Worm (Caenorhabditis elegans) whole organism, young adult: Measurements from ENCODE around the gene best-9.
"Not testable (repeated sequence)": the region's sequence is repeated elsewhere in the genome, so short reads cannot be mapped to it uniquely, and the experiment has no call there.

Source experiments
- B0336.3 ChIP-seq: fragments of 200-800 bp; sonication (Bioruptor generic); IDR thresholded peaks from 2 replicates; pipeline ENCODE4 v1.3.6; 2022; ENCODE audit warnings: missing genetic modification characterization, missing compliant biosample characterization
- F57C9.4 ChIP-seq: sonication (generic microtip); optimal IDR thresholded peaks from 2 replicates; lab custom pipeline; 2017; ENCODE audit warnings: mild to moderate bottlenecking, missing genetic modification characterization, missing compliant biosample characterization
- ZK185.1 ChIP-seq: sonication (generic microtip); optimal IDR thresholded peaks from 2 replicates; lab custom pipeline; 2016; ENCODE audit warnings: mild to moderate bottlenecking, missing genetic modification characterization, missing compliant biosample characterization; ENCODE audit not compliant: poor library complexity, severe bottlenecking
- attf-3 ChIP-seq: fragments of 200-800 bp; sonication (Bioruptor generic); conservative IDR thresholded peaks from 2 replicates; pipeline ENCODE4 v1.3.6; 2022; ENCODE audit warnings: missing genetic modification reagents, missing genetic modification characterization, missing compliant biosample characterization
- bed-1 ChIP-seq: fragments of 200-800 bp; sonication (Bioruptor generic); IDR thresholded peaks from 2 replicates; pipeline ENCODE4 v1.3.6; 2022; ENCODE audit warnings: missing genetic modification reagents, missing genetic modification characterization, missing compliant biosample characterization
- cebp-1 ChIP-seq, 2 experiments: fragments of 200-800 bp in 1 of 2; sonication (Bioruptor generic) in 1 of 2; sonication (generic microtip) in 1 of 2; IDR thresholded peaks in 1 of 2; optimal IDR thresholded peaks in 1 of 2; 2 replicates each; pipeline versions ENCODE4 v1.3.6 to Lab custom; 2017 to 2022; ENCODE audit warnings: missing compliant biosample characterization in 2 of 2, missing genetic modification characterization in 2 of 2, mild to moderate bottlenecking in 1 of 2, missing genetic modification reagents in 1 of 2, moderate library complexity in 1 of 2
- ceh-27 ChIP-seq: fragments of 200-800 bp; sonication (Bioruptor generic); optimal IDR thresholded peaks from 2 replicates; lab custom pipeline; 2018; ENCODE audit warnings: mild to moderate bottlenecking, missing genetic modification characterization, moderate library complexity, missing compliant biosample characterization
- die-1 ChIP-seq: sonication (generic microtip); optimal IDR thresholded peaks from 2 replicates; lab custom pipeline; 2016; ENCODE audit warnings: missing genotype, mild to moderate bottlenecking, missing genetic modification characterization, missing compliant biosample characterization
- dpff-1 ChIP-seq: sonication (generic microtip); optimal IDR thresholded peaks from 2 replicates; lab custom pipeline; 2017; ENCODE audit warnings: mild to moderate bottlenecking, missing genetic modification characterization, missing compliant biosample characterization
- hmg-1.2 ChIP-seq: fragments of 200-800 bp; sonication (Bioruptor generic); IDR thresholded peaks from 2 replicates; pipeline ENCODE4 v1.3.6; 2022; ENCODE audit warnings: missing genetic modification reagents, missing genetic modification characterization, missing compliant biosample characterization
- hrde-1 ChIP-seq: sonication (generic microtip); optimal IDR thresholded peaks from 2 replicates; lab custom pipeline; 2016; ENCODE audit warnings: missing genetic modification characterization, mild to moderate bottlenecking, missing compliant biosample characterization, moderate library complexity, missing genotype, missing genetic modification reagents, borderline replicate concordance
- lin-26 ChIP-seq: fragments of 200-800 bp; sonication (Bioruptor generic); IDR thresholded peaks from 2 replicates; pipeline ENCODE4 v1.3.6; 2022; ENCODE audit warnings: missing genetic modification reagents, missing genetic modification characterization, missing compliant biosample characterization
- lin-35 ChIP-seq, 3 experiments: fragments of 150-350 bp in 2 of 3; sonication (generic microtip) in 1 of 3; optimal IDR thresholded peaks; 2 replicates each; lab custom pipeline; 2014 to 2018; ENCODE audit warnings: missing biosample characterization in 3 of 3, missing genetic modification characterization in 3 of 3, missing genetic modification reagents in 3 of 3
- lsl-1 ChIP-seq: fragments of 200-800 bp; sonication (Bioruptor generic); optimal IDR thresholded peaks from 2 replicates; lab custom pipeline; 2018; ENCODE audit warnings: mild to moderate bottlenecking, missing genetic modification characterization, moderate library complexity, missing compliant biosample characterization
- madf-3 ChIP-seq: fragments of 200-800 bp; sonication (Bioruptor generic); IDR thresholded peaks from 2 replicates; pipeline ENCODE4 v1.3.6; 2022; ENCODE audit warnings: missing genetic modification reagents, missing genetic modification characterization, missing compliant biosample characterization
- madf-6 ChIP-seq: fragments of 200-800 bp; sonication (Bioruptor generic); IDR thresholded peaks from 2 replicates; pipeline ENCODE4 v1.3.6; 2022; ENCODE audit warnings: missing genetic modification reagents, missing genetic modification characterization, missing compliant biosample characterization
- madf-8 ChIP-seq: fragments of 200-800 bp; sonication (Bioruptor generic); conservative IDR thresholded peaks from 2 replicates; pipeline ENCODE4 v1.3.6; 2022; ENCODE audit warnings: missing genetic modification reagents, missing genetic modification characterization, missing compliant biosample characterization
- nfyb-1 ChIP-seq: fragments of 200-800 bp; sonication (Bioruptor generic); IDR thresholded peaks from 2 replicates; pipeline ENCODE4 v1.3.6; 2022; ENCODE audit warnings: missing genetic modification reagents, missing genetic modification characterization, missing compliant biosample characterization
- nhr-27 ChIP-seq: fragments of 200-800 bp; sonication (Bioruptor generic); optimal IDR thresholded peaks from 2 replicates; lab custom pipeline; 2018; ENCODE audit warnings: mild to moderate bottlenecking, missing genetic modification characterization, moderate library complexity, missing compliant biosample characterization
- nhr-80 ChIP-seq: sonication (generic microtip); optimal IDR thresholded peaks from 2 replicates; lab custom pipeline; 2016; ENCODE audit warnings: missing genetic modification characterization, missing compliant biosample characterization
- sea-2 ChIP-seq: fragments of 200-800 bp; sonication (Bioruptor generic); IDR thresholded peaks from 2 replicates; pipeline ENCODE4 v1.3.6; 2022; ENCODE audit warnings: missing genetic modification characterization, missing compliant biosample characterization
- snpc-4 ChIP-seq, 5 experiments: fragments of 150-350 bp in 1 of 5; sonication (generic microtip) in 4 of 5; optimal IDR thresholded peaks; 2 replicates each; lab custom pipeline; 2014 to 2018; ENCODE audit warnings: missing genetic modification characterization in 5 of 5, missing biosample characterization in 3 of 5, antibody characterized with exemption in 2 of 5, mild to moderate bottlenecking in 2 of 5, missing compliant biosample characterization in 2 of 5, missing genotype in 2 of 5, moderate library complexity in 2 of 5, missing genetic modification reagents in 1 of 5
- tlf-1 ChIP-seq: fragments of 200-800 bp; sonication (Bioruptor generic); optimal IDR thresholded peaks from 2 replicates; lab custom pipeline; 2018; ENCODE audit warnings: mild to moderate bottlenecking, missing genetic modification characterization, missing compliant biosample characterization
- unc-62 ChIP-seq: fragments of 150-350 bp; optimal IDR thresholded peaks from 2 replicates; lab custom pipeline; 2014; ENCODE audit warnings: missing biosample characterization, missing genetic modification reagents, missing genetic modification characterization
- ztf-6 ChIP-seq: fragments of 200-800 bp; sonication (Bioruptor generic); IDR thresholded peaks from 2 replicates; pipeline ENCODE4 v1.3.6; 2022; ENCODE audit warnings: missing genetic modification reagents, missing genetic modification characterization, missing compliant biosample characterization

The best-9 gene

DNA sequence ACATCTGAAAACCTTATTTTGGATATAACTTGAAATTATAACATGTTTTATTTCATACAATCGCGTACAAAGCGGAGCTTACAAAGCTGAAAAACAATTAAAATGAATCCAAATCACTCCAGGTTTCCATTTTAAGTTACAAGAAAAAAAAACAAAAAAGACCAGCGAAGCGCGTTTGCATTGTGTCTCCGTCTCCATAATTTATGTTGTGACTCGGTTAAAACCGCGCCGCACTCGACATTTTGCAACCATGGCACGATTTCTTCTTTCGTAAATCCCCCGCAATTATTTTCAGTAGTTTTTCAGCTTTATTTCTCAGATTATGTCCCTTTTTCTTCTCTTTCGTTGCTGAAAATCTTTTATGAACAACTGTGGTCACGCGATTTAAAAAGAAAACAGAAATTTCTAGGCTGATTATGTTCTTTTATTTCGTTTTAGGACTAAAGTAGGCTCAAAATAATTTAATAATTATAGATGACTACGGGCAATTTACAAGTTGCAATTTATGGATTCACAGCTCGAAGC is 24.9 kb downstream of the best-9 start, which contains the start of the genes F38A5.2 and dnj-11 (continued):
- TF ChIP-seq sea-2 (no peak), ceh-27 (GFP tag; lab: Kevin White, UChicago) (peak; percentile 73), madf-6 (GFP tag; lab: Robert Waterston, UW) (0 out of 2 replicates have a peak, but pooled peaks have one; percentile 30), nhr-80 (tag; lab: Kevin White, UChicago) (peak; percentile 40), cebp-1 (GFP tag; IDR thresholded peaks at IDR 0.05; lab: Robert Waterston, UW) (no peak), cebp-1 (tag; optimal IDR thresholded peaks at IDR 0.05; lab: Kevin White, UChicago) (peak; percentile 75), lsl-1 (GFP tag; lab: Kevin White, UChicago) (peak; percentile 46), ZK185.1 (tag; lab: Kevin White, UChicago) (peak; percentile 2), tlf-1 (peak; percentile 14), bed-1 (GFP tag; lab: Robert Waterston, UW) (no peak)

DNA sequence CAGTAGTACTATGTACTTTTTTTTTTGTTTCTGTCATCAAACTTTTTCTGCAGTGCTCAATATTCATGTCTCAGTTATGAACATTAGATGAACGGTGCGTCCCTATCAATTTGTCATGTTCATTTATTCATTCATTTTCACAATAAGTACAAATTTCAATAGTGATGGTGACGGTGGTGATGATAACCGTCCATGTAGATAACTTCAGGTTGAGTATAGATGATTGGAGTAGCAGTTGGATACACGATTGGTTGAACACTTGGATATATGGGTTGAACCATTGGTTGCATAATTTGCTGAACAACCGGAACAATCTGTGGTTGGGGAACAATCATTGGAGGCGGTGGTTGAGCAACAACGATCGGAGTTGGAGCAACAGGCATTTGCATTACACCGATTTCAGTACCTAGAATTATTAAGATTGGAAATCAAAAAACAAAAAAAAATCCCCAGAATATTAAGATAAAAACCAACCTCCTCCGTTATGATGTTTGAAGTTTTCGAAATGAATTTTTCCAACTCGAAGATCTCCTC is 27.6 kb downstream of the best-9 start:
- TF ChIP-seq B0336.3 (GFP tag; lab: Robert Waterston, UW) (peak; percentile 51; the same call in 1 of the 2 replicates), lin-35 (GFP tag; optimal IDR thresholded peaks at IDR 0.05; lab: Kevin White, UChicago) (peak in 1 of 3 experiments; percentile 21), madf-3 (0 out of 2 replicates have a peak, but pooled peaks have one; percentile 45), lin-26 (0 out of 2 replicates have a peak, but pooled peaks have one; percentile 51), ztf-6 (GFP tag; lab: Robert Waterston, UW) (no peak), hrde-1 (tag; lab: Kevin White, UChicago) (peak; percentile 65), hmg-1.2 (GFP tag; lab: Robert Waterston, UW) (0 out of 2 replicates have a peak, but pooled peaks have one; percentile 7), dpff-1 (tag; lab: Kevin White, UChicago) (peak; percentile 14), madf-8 (GFP tag; lab: Robert Waterston, UW) (no peak; the same call in 1 of the 2 replicates), snpc-4 (GFP tag; optimal IDR thresholded peaks at IDR 0.05; lab: Kevin White, UChicago) (no peak), snpc-4 (tag; optimal IDR thresholded peaks at IDR 0.05; lab: Kevin White, UChicago) (peak in 1 of 4 experiments; percentile 61), madf-6 (GFP tag; lab: Robert Waterston, UW) (0 out of 2 replicates have a peak, but pooled peaks have one; percentile 32)
- TF ChIP-seq, all 124 proteins: peak for 9

DNA sequence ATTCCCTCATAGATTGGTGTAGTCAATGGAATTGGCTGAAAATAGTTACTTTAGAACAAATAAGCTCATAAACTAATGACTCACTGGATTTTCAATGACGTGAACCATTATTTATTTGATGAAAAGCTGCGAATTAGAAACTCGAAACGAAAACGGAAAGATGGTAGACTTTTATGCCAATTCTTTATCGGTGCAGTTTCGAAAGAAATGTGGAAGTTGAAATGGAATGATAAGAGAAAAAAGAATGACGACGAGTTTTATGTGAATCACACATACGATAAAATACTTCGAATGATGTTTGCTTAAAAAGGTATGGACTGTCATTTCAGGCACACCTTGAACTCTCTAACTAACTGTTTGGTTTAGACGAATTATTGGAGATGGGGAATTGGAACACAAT is 29.5 kb downstream of the best-9 start, which contains the start of the genes lec-11 and irld-7:
lec-11 (minus strand) TSS at position 126 of the 400 bp plus-strand sequence.
irld-7 (plus strand) TSS at position 332 of the 400 bp plus-strand sequence.
- peak; percentile 69 for TF ChIP-seq nhr-80 (tag; lab: Kevin White, UChicago)
- TF ChIP-seq ZK185.1 (tag; lab: Kevin White, UChicago) = no peak

DNA sequence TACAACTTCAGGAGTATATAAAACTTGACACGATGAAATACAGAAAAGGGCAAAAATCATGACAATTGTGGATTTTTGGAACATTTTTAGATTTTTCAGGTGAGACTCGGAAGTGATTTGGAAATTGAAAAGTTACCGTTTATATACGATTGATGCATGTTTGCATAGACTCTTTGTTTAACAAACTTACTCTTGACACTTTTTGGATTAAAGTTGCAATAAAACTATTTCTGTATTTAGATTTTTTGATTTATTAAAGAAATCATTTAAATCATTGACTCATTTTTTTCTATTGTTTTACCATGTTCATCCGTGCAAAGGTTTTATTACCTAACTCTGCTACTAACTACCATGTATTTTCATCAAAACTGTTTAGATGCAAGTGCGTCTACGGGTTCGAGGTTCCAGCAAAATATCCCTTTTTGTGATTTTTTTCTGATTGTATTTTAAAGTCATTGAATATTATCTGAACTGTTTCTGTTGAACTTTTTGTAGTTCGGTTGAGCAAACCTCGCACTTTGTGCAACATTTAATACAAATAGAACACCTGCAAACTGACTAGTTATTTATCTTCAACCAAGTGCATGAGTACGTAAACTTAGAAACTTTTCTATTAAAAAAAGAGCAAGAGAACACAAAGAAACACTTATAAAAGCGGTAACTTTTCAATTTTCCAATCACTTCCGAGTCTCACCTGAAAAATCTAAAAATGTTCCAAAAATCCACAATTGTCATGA is 30.6 kb downstream of the best-9 start, which contains the start of the genes nspb-1 and nspb-2:
nspb-1 (minus strand) TSS at position 101 of the 737 bp plus-strand sequence.
nspb-2 (plus strand) TSS at position 687 of the 737 bp plus-strand sequence.
- not testable (repeated sequence) for TF ChIP-seq unc-62; nhr-27 (tag; lab: Kevin White, UChicago); F57C9.4 (tag; lab: Kevin White, UChicago)

DNA sequence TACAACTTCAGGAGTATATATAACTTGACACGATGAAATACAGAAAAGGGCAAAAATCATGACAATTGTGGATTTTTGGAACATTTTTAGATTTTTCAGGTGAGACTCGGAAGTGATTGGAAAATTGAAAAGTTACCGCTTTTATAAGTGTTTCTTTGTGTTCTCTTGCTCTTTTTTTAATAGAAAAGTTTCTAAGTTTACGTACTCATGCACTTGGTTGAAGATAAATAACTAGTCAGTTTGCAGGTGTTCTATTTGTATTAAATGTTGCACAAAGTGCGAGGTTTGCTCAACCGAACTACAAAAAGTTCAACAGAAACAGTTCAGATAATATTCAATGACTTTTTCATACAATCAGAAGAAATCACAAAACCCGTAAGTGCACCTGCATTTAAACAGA is 34.3 kb downstream of the best-9 start, which contains the start of gene nspb-3:
nspb-3 (minus strand) TSS at position 101 of the 400 bp plus-strand sequence.
- not testable (repeated sequence) for TF ChIP-seq die-1 (tag; lab: Kevin White, UChicago); attf-3; nfyb-1 (GFP tag; lab: Robert Waterston, UW)
- TF ChIP-seq, all 124 proteins: peak for 0; not testable (repeated sequence) for 124
